Worm (Caenorhabditis elegans) whole organism, L4/young adult: ENCODE data around the gene clec-31.

Experiments used
- W03F9.2 ChIP-seq: fragments of 150-350 bp; optimal IDR thresholded peaks from 2 replicates; lab custom pipeline; 2014; ENCODE audit warnings: missing biosample characterization, missing genetic modification characterization
- dao-5 ChIP-seq: sonication (generic microtip); optimal IDR thresholded peaks from 2 replicates; lab custom pipeline; 2016; ENCODE audit warnings: missing genotype, missing genetic modification characterization, moderate library complexity, missing compliant biosample characterization
- him-1 ChIP-seq: sonication (generic microtip); optimal IDR thresholded peaks from 2 replicates; lab custom pipeline; 2016; ENCODE audit warnings: missing genotype, missing genetic modification reagents, missing genetic modification characterization, missing compliant biosample characterization

The clec-31 gene

ce11 chrV:16833672-16834071, 24.2 kb downstream of the clec-31 start:
- TF ChIP-seq W03F9.2 (tag; lab: Kevin White, UChicago) (no peak), dao-5 (no peak), him-1 (no peak)

ce11 chrV:16832865-16833264, 25.0 kb downstream of the clec-31 start, which contains the start of gene phy-3:
phy-3 (plus strand) TSS chrV:16833165.
- TF ChIP-seq him-1 (no peak), dao-5 (no peak), W03F9.2 (tag; lab: Kevin White, UChicago) (no peak)

ce11 chrV:16831921-16832320, 26.0 kb downstream of the clec-31 start, which contains the start of gene srh-215:
srh-215 (minus strand) TSS chrV:16832021.
- TF ChIP-seq him-1 (no peak), dao-5 (no peak), W03F9.2 (tag; lab: Kevin White, UChicago) (no peak)

ce11 chrV:16831310-16831709, 26.6 kb downstream of the clec-31 start:
- no peak for TF ChIP-seq dao-5
- no peak for TF ChIP-seq W03F9.2 (tag; lab: Kevin White, UChicago)
- no peak for TF ChIP-seq him-1

- no peak for TF ChIP-seq W03F9.2 (tag; lab: Kevin White, UChicago)
- no peak for TF ChIP-seq him-1
- TF ChIP-seq dao-5, result no peak
Measured at ce11 chrV:16829396-16829795, 28.5 kb downstream of the clec-31 start, which contains the start of gene srh-214. srh-214 (minus strand) TSS chrV:16829755.

- TF ChIP-seq W03F9.2 (tag; lab: Kevin White, UChicago), result no peak
- no peak for TF ChIP-seq dao-5
- no peak for TF ChIP-seq him-1
Measured at ce11 chrV:16827485-16827884, 30.4 kb downstream of the clec-31 start, which contains the start of gene srh-216. srh-216 (minus strand) TSS chrV:16827585.

- TF ChIP-seq him-1 (no peak), dao-5 (no peak), W03F9.2 (tag; lab: Kevin White, UChicago) (no peak)
Measured at ce11 chrV:16821270-16821737, 36.6 kb downstream of the clec-31 start, which contains the start of gene T20B3.14. T20B3.14 (minus strand) TSS chrV:16821320.

ce11 chrV:16816707-16817106, 41.2 kb downstream of the clec-31 start:
- TF ChIP-seq dao-5 (no peak), him-1 (no peak), W03F9.2 (tag; lab: Kevin White, UChicago) (no peak)

- TF ChIP-seq him-1 (no peak), W03F9.2 (tag; lab: Kevin White, UChicago) (no peak), dao-5 (no peak)
Measured at ce11 chrV:16815261-16815660, 42.6 kb downstream of the clec-31 start, which contains the start of gene T20B3.1. T20B3.1 (plus strand) TSS chrV:16815561.

ce11 chrV:16814541-16815207, 43.2 kb downstream of the clec-31 start:
- no peak for TF ChIP-seq W03F9.2 (tag; lab: Kevin White, UChicago)
- no peak for TF ChIP-seq dao-5
- no peak for TF ChIP-seq him-1

- TF ChIP-seq him-1 (no peak), W03F9.2 (tag; lab: Kevin White, UChicago) (no peak), dao-5 (no peak)
Measured at ce11 chrV:16812371-16812770, 45.5 kb downstream of the clec-31 start.

- TF ChIP-seq W03F9.2 (tag; lab: Kevin White, UChicago) (no peak), dao-5 (no peak), him-1 (no peak)
Measured at ce11 chrV:16811841-16812240, 46.0 kb downstream of the clec-31 start.

ce11 chrV:16808168-16808567, 49.7 kb downstream of the clec-31 start:
- TF ChIP-seq W03F9.2 (tag; lab: Kevin White, UChicago), result no peak
- TF ChIP-seq him-1, result no peak
- TF ChIP-seq dao-5, result no peak
